Worm (Caenorhabditis elegans): Measurements from ENCODE around the gene dmsr-3.

The dmsr-3 gene

ce11 chrII:13334966-13335698 lies 20.9 kb downstream of the dmsr-3 start:
- TF ChIP-seq F37D6.2 (tag; optimal IDR thresholded peaks at IDR 0.05) (peak; percentile 81), nhr-6 (tag; optimal IDR thresholded peaks at IDR 0.05) (peak; percentile 35), R02D3.7 (tag; optimal IDR thresholded peaks at IDR 0.05) (no peak), ZK546.5 (tag; optimal IDR thresholded peaks at IDR 0.05) (no peak), mdt-29 (GFP tag; IDR thresholded peaks at IDR 0.05) (no peak), tra-1 (GFP tag; IDR thresholded peaks at IDR 0.05) (peak; percentile 27; the same call in 1 of the 2 replicates), Y105C5A.15 (GFP tag; IDR thresholded peaks at IDR 0.05) (no peak), nhr-10 (tag; optimal IDR thresholded peaks at IDR 0.05) (peak; percentile 29), lin-13 (GFP tag; optimal IDR thresholded peaks at IDR 0.05) (peak; percentile 5), ceh-32 (tag; optimal IDR thresholded peaks at IDR 0.05; ENCODE audit: poor library complexity) (peak; percentile 60), cey-2 (tag; optimal IDR thresholded peaks at IDR 0.05; ENCODE audit: borderline replicate concordance, insufficient read depth) (no peak), lin-1 (GFP tag; IDR thresholded peaks at IDR 0.05) (peak; percentile 26; the same call in 1 of the 2 replicates), rbr-2 (tag; optimal IDR thresholded peaks at IDR 0.05) (peak; percentile 94), zag-1 (tag; optimal IDR thresholded peaks at IDR 0.05) (peak; percentile 9), fkh-10 (GFP tag; optimal IDR thresholded peaks at IDR 0.05) (peak; percentile 73), ces-1 (GFP tag; optimal IDR thresholded peaks at IDR 0.05) (no peak), lin-15B (tag; optimal IDR thresholded peaks at IDR 0.05) (no peak), dmd-9 (GFP tag; IDR thresholded peaks at IDR 0.05) (no peak), ama-1 (optimal IDR thresholded peaks at IDR 0.05) (no peak), dve-1 (tag; optimal IDR thresholded peaks at IDR 0.05; ENCODE audit: insufficient read depth) (peak; percentile 62), nhr-28 (tag; optimal IDR thresholded peaks at IDR 0.05) (peak; percentile 93), Y75B8A.6 (GFP tag; IDR thresholded peaks at IDR 0.05) (no peak), dmd-6 (GFP tag; IDR thresholded peaks at IDR 0.05) (peak; percentile 75), mep-1 (tag; optimal IDR thresholded peaks at IDR 0.05) (peak; percentile 93), hif-1 (tag; optimal IDR thresholded peaks at IDR 0.05) (peak; percentile 35 to 51), ceh-44 (GFP tag; IDR thresholded peaks at IDR 0.05) (no peak), ztf-11 (tag; optimal IDR thresholded peaks at IDR 0.05) (no peak), F10B5.3 (tag; optimal IDR thresholded peaks at IDR 0.05) (peak; percentile 26), pha-4 (GFP tag; IDR thresholded peaks at IDR 0.05) (peak; percentile 82), pha-4 (tag; optimal IDR thresholded peaks at IDR 0.05) (no peak), F26F4.8 (GFP tag; conservative IDR thresholded peaks at IDR 0.05) (no peak), fos-1 (tag; optimal IDR thresholded peaks at IDR 0.05) (no peak), lsy-2 (tag; optimal IDR thresholded peaks at IDR 0.05) (peak; percentile 76 to 77), dpl-1 (GFP tag; optimal IDR thresholded peaks at IDR 0.05) (peak; percentile 48), ceh-20 (GFP tag; IDR thresholded peaks at IDR 0.05) (peak; percentile 77), lin-29 (GFP tag; IDR thresholded peaks at IDR 0.05) (no peak), D1046.2 (GFP tag; IDR thresholded peaks at IDR 0.05) (no peak), madf-9 (GFP tag; conservative IDR thresholded peaks at IDR 0.05) (no peak), ZK337.2 (GFP tag; IDR thresholded peaks at IDR 0.05) (no peak), aly-2 (tag; optimal IDR thresholded peaks at IDR 0.05) (no peak), mdl-1 (tag; optimal IDR thresholded peaks at IDR 0.05) (peak; percentile 60 to 82), unc-62 (GFP tag; optimal IDR thresholded peaks at IDR 0.05 in 1 of 2) (peak in 1 of 2 experiments; percentile 99), unc-62 (tag; optimal IDR thresholded peaks at IDR 0.05) (no peak), F49E8.2 (tag; optimal IDR thresholded peaks at IDR 0.05; ENCODE audit: borderline replicate concordance) (no peak), egl-43 (GFP tag; IDR thresholded peaks at IDR 0.05) (peak; percentile 80; the same call in 1 of the 2 replicates), php-3 (GFP tag; IDR thresholded peaks at IDR 0.05) (peak; percentile 58), nhr-237 (tag; optimal IDR thresholded peaks at IDR 0.05) (no peak), hmg-1.1 (GFP tag; IDR thresholded peaks at IDR 0.05) (peak; percentile 93), hlh-11 (tag; optimal IDR thresholded peaks at IDR 0.05) (peak; percentile 98), vab-7 (GFP tag; IDR thresholded peaks at IDR 0.05) (no peak), aha-1 (tag) (peak; percentile 99)

Data from whole organism, L4 larva.